Worm (Caenorhabditis elegans): ENCODE data around the gene arrd-10.

DNA sequence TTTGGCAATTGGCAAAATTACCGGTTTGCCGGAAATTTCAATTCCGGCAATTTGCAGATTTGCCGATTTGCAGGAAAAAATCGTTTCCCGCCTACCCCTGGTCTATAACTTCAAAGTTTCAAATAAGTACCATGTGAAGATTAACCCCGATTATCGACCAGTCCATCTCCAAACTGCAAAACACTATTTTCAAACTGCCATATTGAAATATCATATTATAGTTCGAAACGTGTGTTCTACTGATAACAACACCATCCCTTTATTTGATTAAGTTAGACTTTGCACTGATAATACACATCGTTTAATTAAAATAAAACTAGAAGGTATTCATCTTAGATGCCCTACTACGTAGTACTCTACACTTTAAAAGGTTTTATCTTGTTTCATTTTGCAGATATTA, 9.8 kb upstream of the arrd-10 start:
- no peak for TF ChIP-seq ama-1 (optimal IDR thresholded peaks at IDR 0.05)
- no peak for TF ChIP-seq nhr-237 (tag; optimal IDR thresholded peaks at IDR 0.05)
- no peak for TF ChIP-seq ztf-4 (tag; optimal IDR thresholded peaks at IDR 0.05)
